Fruit fly (Drosophila melanogaster): ENCODE results near the gene snk.

DNA sequence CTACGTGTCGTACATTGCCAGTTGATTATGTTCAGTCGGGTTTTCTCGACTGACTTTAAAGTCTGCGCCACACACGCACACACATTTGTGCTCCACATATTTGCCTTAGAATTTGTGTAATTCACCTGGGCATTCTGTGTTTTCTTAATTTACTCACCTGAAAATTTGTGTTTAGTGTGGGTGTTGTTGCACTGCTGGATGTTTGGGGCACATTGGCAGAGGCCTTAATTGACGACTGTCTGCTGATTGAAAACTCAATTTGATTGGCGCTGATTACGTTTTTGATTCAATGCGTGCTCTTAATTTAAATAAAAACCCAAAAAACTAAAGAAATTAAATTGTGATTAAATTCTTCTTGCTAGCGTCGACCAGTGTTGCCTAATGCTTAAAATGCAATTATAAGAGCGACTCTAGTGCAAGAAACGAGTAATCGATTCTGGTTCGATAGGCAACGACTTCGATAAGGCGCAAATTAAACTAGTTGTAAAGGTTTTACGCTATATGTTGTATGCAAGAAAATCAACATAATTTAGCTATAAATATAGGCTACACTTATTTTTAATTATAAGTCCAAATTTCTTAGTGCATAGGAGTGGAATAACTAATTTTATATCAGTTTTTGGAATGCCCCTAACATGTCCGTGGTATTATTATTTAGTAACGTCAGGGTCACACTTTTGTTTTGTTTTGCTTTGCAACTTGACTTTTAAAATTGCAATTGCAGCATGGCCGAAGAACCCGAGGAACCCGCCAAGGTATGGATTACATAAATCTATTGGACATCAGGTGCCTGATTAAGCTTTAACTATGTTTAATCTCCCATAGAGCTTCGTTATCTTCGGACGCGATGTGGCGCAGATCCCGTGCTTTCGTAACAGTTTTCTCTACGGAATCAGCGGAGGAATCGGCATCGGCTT lies 12.1 kb downstream of the snk start, which contains the start of the genes CG46281 and CG46280:
- TF ChIP-seq usp (GFP tag; optimal IDR thresholded peaks at IDR 0.05) (no peak), Abd-B (GFP tag; optimal IDR thresholded peaks at IDR 0.05) (no peak)

Measured in whole organism, wandering third instar larva.